Worm (Caenorhabditis elegans) whole organism, late embryonic: ENCODE measurements around the gene H19J13.2.
A peak's percentile ranks its signal among the peaks of the same experiment; 100 is the strongest.

Experiments
- C38D4.7 ChIP-seq: fragments of 200-800 bp; sonication (Bioruptor generic); optimal IDR thresholded peaks from 2 replicates; lab custom pipeline; 2018; ENCODE audit warnings: mild to moderate bottlenecking, missing genetic modification characterization, moderate library complexity, missing compliant biosample characterization
- ceh-19 ChIP-seq: fragments of 200-800 bp; sonication (Bioruptor generic); optimal IDR thresholded peaks from 2 replicates; lab custom pipeline; 2018; ENCODE audit warnings: mild to moderate bottlenecking, missing genetic modification characterization, missing compliant biosample characterization
- ceh-22 ChIP-seq: sonication (generic microtip); optimal IDR thresholded peaks from 2 replicates; lab custom pipeline; 2017; ENCODE audit warnings: missing biosample characterization, missing genetic modification characterization
- ceh-31 ChIP-seq: sonication (generic microtip); optimal IDR thresholded peaks from 2 replicates; lab custom pipeline; 2016; ENCODE audit warnings: missing genetic modification characterization, missing compliant biosample characterization
- ceh-34 ChIP-seq: sonication (generic microtip); optimal IDR thresholded peaks from 2 replicates; lab custom pipeline; 2016; ENCODE audit warnings: mild to moderate bottlenecking, missing genetic modification characterization, missing compliant biosample characterization
- ceh-6 ChIP-seq: fragments of 200-800 bp; sonication (Bioruptor generic); optimal IDR thresholded peaks from 2 replicates; lab custom pipeline; 2018; ENCODE audit warnings: mild to moderate bottlenecking, missing genetic modification characterization, missing compliant biosample characterization
- che-1 ChIP-seq: sonication (generic microtip); optimal IDR thresholded peaks from 2 replicates; lab custom pipeline; 2016; ENCODE audit warnings: mild to moderate bottlenecking, missing genetic modification characterization, missing compliant biosample characterization
- dve-1 ChIP-seq: sonication (generic microtip); optimal IDR thresholded peaks from 2 replicates; lab custom pipeline; 2017; ENCODE audit warnings: antibody characterized with exemption, mild to moderate bottlenecking, missing genetic modification characterization, missing compliant biosample characterization
- elt-2 ChIP-seq: sonication (generic microtip); optimal IDR thresholded peaks from 2 replicates; lab custom pipeline; 2016; ENCODE audit warnings: missing genetic modification reagents, missing genetic modification characterization, missing compliant biosample characterization
- elt-4 ChIP-seq: sonication (generic microtip); optimal IDR thresholded peaks from 2 replicates; lab custom pipeline; 2016; ENCODE audit warnings: missing genetic modification characterization, missing compliant biosample characterization
- eyg-1 ChIP-seq: sonication (generic microtip); optimal IDR thresholded peaks from 2 replicates; lab custom pipeline; 2016; ENCODE audit warnings: missing genotype, missing genetic modification characterization, missing compliant biosample characterization
- fax-1 ChIP-seq: sonication (generic microtip); optimal IDR thresholded peaks from 2 replicates; lab custom pipeline; 2016; ENCODE audit warnings: missing genotype, missing genetic modification characterization, missing compliant biosample characterization
- gmeb-2 ChIP-seq: sonication (generic microtip); optimal IDR thresholded peaks from 2 replicates; lab custom pipeline; 2016; ENCODE audit warnings: missing genetic modification characterization, inconsistent platforms, missing compliant biosample characterization
- hlh-13 ChIP-seq: fragments of 200-800 bp; sonication (Bioruptor generic); optimal IDR thresholded peaks from 2 replicates; lab custom pipeline; 2018; ENCODE audit warnings: mild to moderate bottlenecking, missing genetic modification characterization, missing compliant biosample characterization
- hlh-15 ChIP-seq: sonication (generic microtip); optimal IDR thresholded peaks from 2 replicates; lab custom pipeline; 2016; ENCODE audit warnings: missing genetic modification characterization, missing compliant biosample characterization
- mec-3 ChIP-seq: sonication (generic microtip); optimal IDR thresholded peaks from 2 replicates; lab custom pipeline; 2016; ENCODE audit warnings: borderline replicate concordance, missing genetic modification characterization, missing compliant biosample characterization
- nfya-1 ChIP-seq: sonication (generic microtip); optimal IDR thresholded peaks from 2 replicates; lab custom pipeline; 2017; ENCODE audit warnings: missing genetic modification characterization, mild to moderate bottlenecking, missing compliant biosample characterization, antibody characterized with exemption, moderate library complexity
- nhr-11 ChIP-seq: fragments of 150-350 bp; optimal IDR thresholded peaks from 2 replicates; lab custom pipeline; 2014; ENCODE audit warnings: missing biosample characterization, missing genetic modification characterization
- nhr-232 ChIP-seq: sonication (generic microtip); optimal IDR thresholded peaks from 2 replicates; lab custom pipeline; 2016; ENCODE audit warnings: missing genetic modification characterization, missing compliant biosample characterization
- odd-2 ChIP-seq: sonication (generic microtip); optimal IDR thresholded peaks from 2 replicates; lab custom pipeline; 2017; ENCODE audit warnings: antibody characterized with exemption, mild to moderate bottlenecking, missing genetic modification characterization, missing compliant biosample characterization
- pat-9 ChIP-seq: fragments of 200-800 bp; sonication (Bioruptor generic); optimal IDR thresholded peaks from 2 replicates; lab custom pipeline; 2018; ENCODE audit warnings: mild to moderate bottlenecking, missing genetic modification characterization, moderate library complexity, missing compliant biosample characterization
- pha-2 ChIP-seq: sonication (generic microtip); optimal IDR thresholded peaks from 2 replicates; lab custom pipeline; 2017; ENCODE audit warnings: mild to moderate bottlenecking, missing genetic modification characterization, missing compliant biosample characterization
- pros-1 ChIP-seq: fragments of 150-350 bp; optimal IDR thresholded peaks from 2 replicates; lab custom pipeline; 2014; ENCODE audit warnings: missing biosample characterization, missing genetic modification reagents, missing genetic modification characterization
- ref-2 ChIP-seq: sonication (generic microtip); optimal IDR thresholded peaks from 2 replicates; lab custom pipeline; 2016; ENCODE audit warnings: missing genetic modification characterization, missing compliant biosample characterization
- sox-2 ChIP-seq: fragments of 200-800 bp; sonication (Bioruptor generic); IDR thresholded peaks from 2 replicates; pipeline ENCODE4 v1.3.6; 2022; ENCODE audit warnings: missing genetic modification reagents, missing genetic modification characterization, missing compliant biosample characterization
- sox-4 ChIP-seq: sonication (generic microtip); optimal IDR thresholded peaks from 2 replicates; lab custom pipeline; 2017; ENCODE audit warnings: mild to moderate bottlenecking, missing genetic modification characterization, inconsistent platforms, missing compliant biosample characterization
- unc-3 ChIP-seq, 2 experiments: fragments of 200-800 bp in 1 of 2; sonication (Bioruptor generic) in 1 of 2; sonication (generic microtip) in 1 of 2; conservative IDR thresholded peaks in 1 of 2; optimal IDR thresholded peaks in 1 of 2; 2 replicates each; pipeline versions ENCODE4 v1.3.6 to Lab custom; 2016 to 2022; ENCODE audit warnings: missing compliant biosample characterization in 2 of 2, missing genetic modification characterization in 2 of 2, missing genetic modification reagents in 1 of 2
- unc-86 ChIP-seq: sonication (generic microtip); optimal IDR thresholded peaks from 2 replicates; lab custom pipeline; 2016; ENCODE audit warnings: missing genetic modification characterization, missing compliant biosample characterization
- ztf-16 ChIP-seq: sonication (generic microtip); optimal IDR thresholded peaks from 2 replicates; lab custom pipeline; 2017; ENCODE audit warnings: missing genetic modification characterization, missing compliant biosample characterization

The H19J13.2 gene

DNA sequence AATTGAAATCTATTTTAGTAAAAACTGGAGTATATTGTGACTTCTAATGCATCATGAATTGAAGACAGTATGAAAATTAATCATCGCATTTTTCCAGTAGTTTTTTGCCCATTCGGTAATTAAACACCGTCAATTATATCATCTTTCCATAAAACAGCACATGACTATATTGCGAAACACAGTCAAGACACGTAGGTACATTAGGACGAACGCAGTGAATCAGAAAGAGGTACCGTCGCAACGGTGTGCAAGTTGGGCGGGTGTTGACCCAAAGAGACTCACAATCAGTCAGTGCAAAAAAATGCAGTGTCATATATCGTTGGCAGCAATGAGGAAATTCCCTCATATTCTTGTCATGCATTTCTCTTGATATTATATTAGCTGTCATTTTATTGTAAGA is 39.3 kb downstream of the H19J13.2 start:
- no peak for TF ChIP-seq ceh-6 (GFP tag; lab: Kevin White, UChicago)
- no peak for TF ChIP-seq C38D4.7
- no peak for TF ChIP-seq gmeb-2 (tag; lab: Kevin White, UChicago)
- TF ChIP-seq fax-1 (tag; lab: Kevin White, UChicago), result no peak
- TF ChIP-seq elt-4 (tag; lab: Kevin White, UChicago), result no peak
- no peak for TF ChIP-seq ceh-34 (tag; lab: Kevin White, UChicago)
- no peak for TF ChIP-seq ceh-19 (GFP tag; lab: Kevin White, UChicago)

DNA sequence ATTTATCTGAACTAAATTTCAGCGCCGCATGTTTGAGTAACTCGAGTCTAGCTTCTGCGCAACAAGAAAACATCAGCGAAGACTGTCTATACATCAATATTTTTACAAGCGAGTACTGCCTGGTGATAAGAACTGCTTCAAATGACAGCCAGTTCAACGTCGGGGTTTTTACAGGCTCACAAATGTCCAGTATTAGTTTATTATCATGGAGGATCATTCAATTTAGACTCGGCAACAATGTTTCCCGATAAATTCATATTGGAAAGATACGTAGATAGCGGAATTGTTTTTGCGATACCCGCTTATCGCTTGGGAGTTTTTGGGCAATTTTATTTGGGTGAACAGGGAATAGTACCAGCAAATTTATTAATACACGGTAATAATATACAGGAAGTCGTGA is 43.4 kb downstream of the H19J13.2 start:
- TF ChIP-seq elt-2 (peak; percentile 75), fax-1 (tag; lab: Kevin White, UChicago) (no peak)

- TF ChIP-seq hlh-13 (no peak), che-1 (tag; lab: Kevin White, UChicago) (no peak), unc-86 (tag; lab: Kevin White, UChicago) (no peak), odd-2 (tag; lab: Kevin White, UChicago) (no peak), nhr-11 (tag; lab: Kevin White, UChicago) (no peak), ceh-34 (tag; lab: Kevin White, UChicago) (no peak), dve-1 (tag; lab: Kevin White, UChicago) (no peak), eyg-1 (no peak), sox-4 (tag; lab: Kevin White, UChicago) (no peak), sox-2 (GFP tag; lab: Robert Waterston, UW) (no peak), ceh-19 (GFP tag; lab: Kevin White, UChicago) (no peak), nfya-1 (tag; lab: Kevin White, UChicago) (no peak), pat-9 (tag; lab: Kevin White, UChicago) (no peak), hlh-15 (tag; lab: Kevin White, UChicago) (no peak), mec-3 (tag; lab: Kevin White, UChicago) (no peak)
- TF ChIP-seq, all 69 proteins: peak for 0
Measured at ce11 chrX:12229651-12230050, 44.1 kb downstream of the H19J13.2 start, which contains the start of gene cest-7. TSS of gene cest-7 (plus strand) at chrX:12229951.

DNA sequence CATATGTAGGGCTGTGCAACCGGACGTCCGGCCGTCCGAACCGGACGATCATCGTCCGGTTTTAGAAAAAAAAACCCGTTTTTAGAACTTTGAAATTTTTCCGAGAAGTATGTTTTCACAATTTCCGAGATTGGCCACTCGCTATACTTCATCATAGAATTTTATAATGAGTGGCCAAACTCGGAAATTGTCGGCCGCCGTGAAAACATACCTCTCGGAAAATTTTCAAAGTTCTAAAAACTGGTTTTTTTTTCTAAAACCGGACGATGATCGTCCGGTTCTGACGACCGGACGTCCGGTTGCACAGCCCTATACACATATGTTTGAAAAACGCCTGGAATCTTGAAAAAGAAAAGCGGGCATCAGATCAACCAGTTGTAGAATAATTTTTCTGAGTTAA is 46.6 kb downstream of the H19J13.2 start:
- no peak for TF ChIP-seq pros-1 (tag; lab: Kevin White, UChicago)
- no peak for TF ChIP-seq ceh-31 (tag; lab: Kevin White, UChicago)
- TF ChIP-seq ztf-16 (tag; lab: Kevin White, UChicago), result no peak
- TF ChIP-seq, all 69 proteins: peak for 0

- TF ChIP-seq ceh-22 (tag; lab: Kevin White, UChicago), result no peak
- no peak for TF ChIP-seq pha-2
- TF ChIP-seq hlh-13, result no peak
- TF ChIP-seq nhr-232 (tag; lab: Kevin White, UChicago), result no peak
- no peak for TF ChIP-seq mec-3 (tag; lab: Kevin White, UChicago)
- peak; percentile 15 for TF ChIP-seq elt-2
- TF ChIP-seq sox-2 (GFP tag; lab: Robert Waterston, UW), result no peak
- TF ChIP-seq ref-2 (tag; lab: Kevin White, UChicago), result no peak
- TF ChIP-seq unc-3 (GFP tag; conservative IDR thresholded peaks at IDR 0.05; lab: Robert Waterston, UW), result no peak
- no peak for TF ChIP-seq unc-3 (tag; optimal IDR thresholded peaks at IDR 0.05; lab: Kevin White, UChicago)
- TF ChIP-seq, all 69 proteins: peak for 1
Measured at ce11 chrX:12225970-12226369, 47.8 kb downstream of the H19J13.2 start, which contains the start of gene cest-9.1. TSS of gene cest-9.1 (plus strand) at chrX:12226182.
